Worm (Caenorhabditis elegans): ENCODE data around the gene F59A7.2.

F59A7.2 gene

DNA sequence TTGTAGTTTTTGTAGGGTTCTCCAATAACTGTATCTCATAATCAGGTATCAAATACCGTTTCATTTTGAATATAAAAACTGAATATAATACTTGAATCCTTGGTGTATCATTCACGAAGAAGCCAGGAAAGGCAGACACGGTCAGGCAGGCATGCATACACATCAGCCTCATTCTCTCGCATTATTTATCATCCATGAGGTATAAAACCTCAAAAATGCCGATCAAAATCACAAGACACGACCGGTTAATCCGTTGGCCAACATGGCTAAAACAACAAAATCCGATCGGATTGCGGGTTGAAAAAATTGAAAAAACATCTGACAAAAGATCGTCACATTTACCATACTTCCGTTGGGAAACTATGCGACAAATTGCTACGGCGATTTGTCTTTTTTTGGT is 6.0 kb upstream of the F59A7.2 start, which contains the start of gene F59A7.5:
F59A7.5 (plus strand) TSS at position 301 of the 400 bp plus-strand sequence.
- TF ChIP-seq tbx-2 (tag; optimal IDR thresholded peaks at IDR 0.05) (no peak), T23F11.4 (GFP tag; optimal IDR thresholded peaks at IDR 0.05) (no peak), C08G9.2 (tag; optimal IDR thresholded peaks at IDR 0.05) (no peak), ceh-18 (tag; optimal IDR thresholded peaks at IDR 0.05) (no peak), ets-4 (tag; optimal IDR thresholded peaks at IDR 0.05) (no peak), unc-42 (tag; optimal IDR thresholded peaks at IDR 0.05) (no peak), ceh-24 (tag; optimal IDR thresholded peaks at IDR 0.05) (no peak), madf-2 (tag; optimal IDR thresholded peaks at IDR 0.05) (no peak), sox-4 (tag; optimal IDR thresholded peaks at IDR 0.05) (no peak), ttx-3 (tag; optimal IDR thresholded peaks at IDR 0.05) (no peak), hlh-15 (tag; optimal IDR thresholded peaks at IDR 0.05) (no peak), ama-1 (optimal IDR thresholded peaks at IDR 0.05) (no peak), gmeb-2 (tag; optimal IDR thresholded peaks at IDR 0.05) (no peak), fax-1 (tag; optimal IDR thresholded peaks at IDR 0.05) (no peak), fkh-6 (tag; optimal IDR thresholded peaks at IDR 0.05) (no peak), dve-1 (tag; optimal IDR thresholded peaks at IDR 0.05) (no peak)

DNA sequence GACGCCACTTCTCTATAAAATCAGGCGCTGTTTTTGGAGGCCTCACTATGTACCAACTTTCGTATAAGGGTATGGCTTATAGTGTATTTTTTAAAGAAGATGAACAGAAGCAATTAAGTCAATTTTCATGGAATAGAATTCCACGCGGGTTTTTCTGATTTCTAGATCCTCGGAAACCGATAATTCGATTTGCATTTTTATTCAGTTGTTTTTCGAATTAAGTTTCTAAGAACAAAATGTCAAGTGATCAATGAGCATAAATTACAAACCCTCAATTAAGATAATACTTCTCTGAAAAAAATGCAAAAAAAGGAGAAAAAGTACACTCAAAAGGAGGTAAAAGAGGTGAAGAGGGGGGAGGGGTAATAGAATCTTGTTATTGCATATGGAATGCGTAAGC is 5.0 kb upstream of the F59A7.2 start:
- no peak for TF ChIP-seq pha-4 (tag; optimal IDR thresholded peaks at IDR 0.05)
- TF ChIP-seq nhr-232 (tag; optimal IDR thresholded peaks at IDR 0.05): no peak
- no peak for TF ChIP-seq ttx-3 (tag; optimal IDR thresholded peaks at IDR 0.05)
- no peak for TF ChIP-seq fkh-10 (GFP tag; optimal IDR thresholded peaks at IDR 0.05)
- no peak for TF ChIP-seq syd-9 (tag; optimal IDR thresholded peaks at IDR 0.05)

DNA sequence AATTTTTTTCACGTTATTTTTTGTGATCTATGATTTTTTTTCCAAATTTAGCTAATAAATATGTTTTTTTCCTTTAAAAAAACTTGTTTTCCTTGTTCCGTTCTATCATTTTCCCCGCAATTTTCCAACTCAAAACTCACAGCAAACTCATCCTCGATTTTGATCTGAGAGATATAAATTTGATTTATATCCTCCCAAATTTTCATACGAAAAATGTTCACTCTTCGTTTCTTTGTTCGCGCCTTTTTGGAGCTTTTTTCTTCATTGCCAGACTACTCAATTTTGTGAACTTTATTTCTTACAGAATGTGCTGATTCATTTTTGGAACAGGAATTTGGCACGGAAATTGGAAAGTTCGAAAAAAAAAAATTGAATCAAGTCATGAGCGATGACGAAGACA is 2.4 kb upstream of the F59A7.2 start, which contains the start of gene F59A7.14:
F59A7.14 (plus strand) TSS at position 301 of the 400 bp plus-strand sequence.
- TF ChIP-seq pha-4 (tag; optimal IDR thresholded peaks at IDR 0.05) (no peak), fax-1 (tag; optimal IDR thresholded peaks at IDR 0.05) (no peak), ceh-18 (tag; optimal IDR thresholded peaks at IDR 0.05) (no peak), C08G9.2 (tag; optimal IDR thresholded peaks at IDR 0.05) (no peak), ceh-6 (GFP tag; optimal IDR thresholded peaks at IDR 0.05) (no peak), ceh-30 (tag; optimal IDR thresholded peaks at IDR 0.05) (no peak), ceh-9 (tag; optimal IDR thresholded peaks at IDR 0.05) (no peak), pax-1 (tag; optimal IDR thresholded peaks at IDR 0.05) (no peak), ama-1 (optimal IDR thresholded peaks at IDR 0.05) (no peak), pros-1 (tag; optimal IDR thresholded peaks at IDR 0.05) (no peak), elt-2 (tag; optimal IDR thresholded peaks at IDR 0.05) (no peak), fkh-6 (tag; optimal IDR thresholded peaks at IDR 0.05) (no peak), ceh-2 (tag; optimal IDR thresholded peaks at IDR 0.05) (no peak)

DNA sequence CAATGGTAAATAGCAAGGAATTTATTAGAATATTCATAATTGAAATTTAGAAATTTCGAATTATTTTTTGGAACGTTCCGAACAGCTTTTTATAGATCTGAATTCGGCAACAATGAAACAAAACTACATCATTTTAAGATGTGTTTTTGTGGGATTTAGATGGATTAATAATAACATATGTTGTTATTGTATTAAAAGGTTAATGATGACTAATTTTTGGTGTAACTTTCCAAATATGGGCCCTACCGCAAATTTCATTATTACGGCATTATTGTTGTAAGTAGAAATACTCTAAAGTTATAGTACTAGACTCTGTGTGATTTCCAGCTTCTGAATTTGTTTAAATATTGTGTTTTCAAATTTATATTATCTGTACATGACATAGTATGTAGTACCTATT is 2.5 kb downstream of the F59A7.2 start, which contains the start of gene F59A7.11:
F59A7.11 (minus strand) TSS at position 101 of the 400 bp plus-strand sequence.
- no peak for TF ChIP-seq tbx-2 (tag; optimal IDR thresholded peaks at IDR 0.05)
- TF ChIP-seq sox-4 (tag; optimal IDR thresholded peaks at IDR 0.05): no peak
- no peak for TF ChIP-seq fkh-10 (GFP tag; optimal IDR thresholded peaks at IDR 0.05)
- TF ChIP-seq fax-1 (tag; optimal IDR thresholded peaks at IDR 0.05): no peak
- TF ChIP-seq ceh-34 (tag; optimal IDR thresholded peaks at IDR 0.05): no peak
- TF ChIP-seq zip-5 (tag; optimal IDR thresholded peaks at IDR 0.05): no peak
- no peak for TF ChIP-seq ama-1 (optimal IDR thresholded peaks at IDR 0.05)
- no peak for TF ChIP-seq hlh-8 (tag; optimal IDR thresholded peaks at IDR 0.05)
- no peak for TF ChIP-seq odd-2 (tag; optimal IDR thresholded peaks at IDR 0.05)
- TF ChIP-seq lim-6 (tag; optimal IDR thresholded peaks at IDR 0.05): no peak

DNA sequence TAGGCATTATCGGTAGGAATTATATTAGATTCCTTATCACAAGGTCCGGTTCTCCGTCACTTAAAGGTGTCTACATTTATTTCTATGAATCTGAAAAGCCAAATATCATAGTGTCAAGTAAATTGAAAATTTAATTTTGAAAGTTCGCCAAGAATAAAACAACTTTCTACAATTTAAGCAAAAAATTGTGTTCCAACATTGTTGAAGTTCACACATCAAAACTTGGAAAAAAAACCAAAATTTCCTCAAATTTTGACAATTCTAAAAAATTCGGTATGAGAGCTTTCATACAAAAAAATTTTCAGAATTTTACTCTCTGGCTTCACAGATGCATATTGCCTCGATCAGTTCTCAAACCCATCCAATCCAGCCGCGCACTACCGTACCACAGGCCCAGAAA is 4.6 kb downstream of the F59A7.2 start, which contains the start of gene F59A7.7:
F59A7.7 (plus strand) TSS at position 301 of the 400 bp plus-strand sequence.
- TF ChIP-seq elt-2 (tag; optimal IDR thresholded peaks at IDR 0.05): no peak
- TF ChIP-seq fkh-10 (GFP tag; optimal IDR thresholded peaks at IDR 0.05): no peak
- no peak for TF ChIP-seq pax-1 (tag; optimal IDR thresholded peaks at IDR 0.05)
- TF ChIP-seq rnt-1 (tag; optimal IDR thresholded peaks at IDR 0.05): no peak
- TF ChIP-seq nhr-232 (tag; optimal IDR thresholded peaks at IDR 0.05): no peak
- no peak for TF ChIP-seq zip-5 (tag; optimal IDR thresholded peaks at IDR 0.05)
